Worm (Caenorhabditis elegans) whole organism, L4 larva: ENCODE results near the gene Y32H12A.6.
A peak's percentile ranks its signal among the peaks of the same experiment; 100 is the strongest.

Experiments used
- T20F7.1 ChIP-seq: fragments of 200-800 bp; sonication (Bioruptor generic); optimal IDR thresholded peaks from 2 replicates; lab custom pipeline; 2018; ENCODE audit warnings: mild to moderate bottlenecking, missing genetic modification characterization, missing compliant biosample characterization
- Y105C5A.15 ChIP-seq: fragments of 200-800 bp; sonication (Bioruptor generic); IDR thresholded peaks from 2 replicates; pipeline ENCODE4 v1.3.6; 2022; ENCODE audit warnings: missing genetic modification characterization, missing compliant biosample characterization
- Y5F2A.4 ChIP-seq: fragments of 200-800 bp; sonication (Bioruptor generic); optimal IDR thresholded peaks from 2 replicates; lab custom pipeline; 2018; ENCODE audit warnings: mild to moderate bottlenecking, missing genetic modification characterization, missing compliant biosample characterization
- Y75B8A.6 ChIP-seq: fragments of 200-800 bp; sonication (Bioruptor generic); IDR thresholded peaks from 2 replicates; pipeline ENCODE4 v1.3.6; 2022; ENCODE audit warnings: missing genetic modification reagents, missing genetic modification characterization, missing compliant biosample characterization
- aha-1 ChIP-seq: fragments of 150-350 bp; peaks from one replicate; lab custom pipeline; 2014; ENCODE audit warnings: missing biosample characterization, missing genetic modification characterization
- aly-2 ChIP-seq: sonication (generic microtip); optimal IDR thresholded peaks from 2 replicates; lab custom pipeline; 2018; ENCODE audit warnings: missing biosample characterization, missing genetic modification characterization
- ceh-20 ChIP-seq: fragments of 200-800 bp; sonication (Bioruptor generic); IDR thresholded peaks from 2 replicates; pipeline ENCODE4 v1.3.6; 2022; ENCODE audit warnings: missing genetic modification reagents, missing genetic modification characterization, missing compliant biosample characterization
- ceh-32 ChIP-seq: sonication (generic microtip); optimal IDR thresholded peaks from 2 replicates; lab custom pipeline; 2016; ENCODE audit warnings: mild to moderate bottlenecking, missing genetic modification characterization, missing compliant biosample characterization; ENCODE audit not compliant: poor library complexity
- cey-2 ChIP-seq: sonication (generic microtip); optimal IDR thresholded peaks from 3 replicates; lab custom pipeline; 2017; ENCODE audit warnings: missing genetic modification characterization, mild to moderate bottlenecking, missing compliant biosample characterization, antibody characterized with exemption, borderline replicate concordance; ENCODE audit not compliant: insufficient read depth
- daf-16 ChIP-seq, 3 experiments: sonication (generic microtip); optimal IDR thresholded peaks; 2 replicates each; lab custom pipeline; 2016 to 2017; ENCODE audit warnings: missing genetic modification characterization in 3 of 3, missing genetic modification reagents in 3 of 3, mild to moderate bottlenecking in 2 of 3, missing compliant biosample characterization in 2 of 3, missing biosample characterization in 1 of 3, moderate library complexity in 1 of 3
- daf-8 ChIP-seq: fragments of 200-800 bp; sonication (Bioruptor generic); IDR thresholded peaks from 2 replicates; pipeline ENCODE4 v1.3.6; 2022; ENCODE audit warnings: missing genetic modification characterization, missing compliant biosample characterization
- dmd-6 ChIP-seq: fragments of 200-800 bp; sonication (Bioruptor generic); IDR thresholded peaks from 2 replicates; pipeline ENCODE4 v1.3.6; 2022; ENCODE audit warnings: missing genetic modification reagents, missing genetic modification characterization, missing compliant biosample characterization
- dmd-8 ChIP-seq: fragments of 200-800 bp; sonication (Bioruptor generic); IDR thresholded peaks from 2 replicates; pipeline ENCODE4 v1.3.6; 2022; ENCODE audit warnings: missing genetic modification characterization, missing compliant biosample characterization
- dpl-1 ChIP-seq: fragments of 150-350 bp; optimal IDR thresholded peaks from 2 replicates; lab custom pipeline; 2014; ENCODE audit warnings: missing biosample characterization, missing genetic modification reagents, missing genetic modification characterization
- dve-1 ChIP-seq: sonication (generic microtip); optimal IDR thresholded peaks from 2 replicates; lab custom pipeline; 2017; ENCODE audit warnings: antibody characterized with exemption, mild to moderate bottlenecking, missing genetic modification characterization, missing compliant biosample characterization; ENCODE audit not compliant: insufficient read depth
- egl-43 ChIP-seq: fragments of 200-800 bp; sonication (Bioruptor generic); IDR thresholded peaks from 2 replicates; pipeline ENCODE4 v1.3.6; 2022; ENCODE audit warnings: missing genetic modification reagents, missing genetic modification characterization, missing compliant biosample characterization
- hlh-11 ChIP-seq: fragments of 200-800 bp; sonication (Bioruptor generic); optimal IDR thresholded peaks from 2 replicates; lab custom pipeline; 2018; ENCODE audit warnings: mild to moderate bottlenecking, missing genetic modification characterization, missing compliant biosample characterization
- hlh-30 ChIP-seq: sonication (generic microtip); optimal IDR thresholded peaks from 2 replicates; lab custom pipeline; 2017; ENCODE audit warnings: antibody characterized with exemption, mild to moderate bottlenecking, missing genetic modification characterization, missing compliant biosample characterization; ENCODE audit not compliant: insufficient read depth
- lin-29 ChIP-seq: fragments of 200-800 bp; sonication (Bioruptor generic); IDR thresholded peaks from 2 replicates; pipeline ENCODE4 v1.3.6; 2022; ENCODE audit warnings: missing genetic modification reagents, missing genetic modification characterization, missing compliant biosample characterization
- lsy-2 ChIP-seq, 2 experiments: fragments of 150-350 bp in 1 of 2; sonication (generic microtip) in 1 of 2; optimal IDR thresholded peaks; 2 replicates each; lab custom pipeline; 2014 to 2017; ENCODE audit warnings: missing biosample characterization in 2 of 2, missing genetic modification characterization in 2 of 2
- madf-9 ChIP-seq: fragments of 200-800 bp; sonication (Bioruptor generic); conservative IDR thresholded peaks from 2 replicates; pipeline ENCODE4 v1.3.6; 2022; ENCODE audit warnings: missing genetic modification reagents, missing genetic modification characterization, missing compliant biosample characterization
- mep-1 ChIP-seq: fragments of 150-350 bp; sonication (generic microtip); optimal IDR thresholded peaks from 3 replicates; lab custom pipeline; 2014; ENCODE audit warnings: missing biosample characterization, missing genetic modification characterization
- mes-2 ChIP-seq: sonication (generic microtip); optimal IDR thresholded peaks from 2 replicates; lab custom pipeline; 2016; ENCODE audit warnings: missing genotype, mild to moderate bottlenecking, missing genetic modification characterization, missing compliant biosample characterization; ENCODE audit not compliant: poor library complexity, severe bottlenecking
- nhr-10 ChIP-seq: fragments of 150-350 bp; optimal IDR thresholded peaks from 2 replicates; lab custom pipeline; 2014; ENCODE audit warnings: missing biosample characterization, missing genetic modification characterization
- nhr-237 ChIP-seq: sonication (generic microtip); optimal IDR thresholded peaks from 2 replicates; lab custom pipeline; 2017; ENCODE audit warnings: missing biosample characterization, missing genetic modification characterization
- nhr-28 ChIP-seq: fragments of 150-350 bp; optimal IDR thresholded peaks from 2 replicates; lab custom pipeline; 2014; ENCODE audit warnings: missing biosample characterization, missing genetic modification characterization
- nhr-42 ChIP-seq: fragments of 200-800 bp; sonication (Bioruptor generic); IDR thresholded peaks from 2 replicates; pipeline ENCODE4 v1.3.6; 2022; ENCODE audit warnings: missing genetic modification characterization, missing compliant biosample characterization
- nhr-6 ChIP-seq: fragments of 150-350 bp; optimal IDR thresholded peaks from 2 replicates; lab custom pipeline; 2014; ENCODE audit warnings: missing biosample characterization, missing genetic modification characterization
- nhr-76 ChIP-seq: fragments of 150-350 bp; optimal IDR thresholded peaks from 2 replicates; lab custom pipeline; 2014; ENCODE audit warnings: missing biosample characterization, missing genetic modification characterization
- pha-4 ChIP-seq, 2 experiments: fragments of 150-350 bp in 1 of 2; fragments of 200-800 bp in 1 of 2; sonication (Bioruptor generic) in 1 of 2; IDR thresholded peaks in 1 of 2; optimal IDR thresholded peaks in 1 of 2; 2 replicates each; pipeline versions ENCODE4 v1.3.6 to Lab custom; 2014 to 2022; ENCODE audit warnings: missing genetic modification characterization in 2 of 2, missing genetic modification reagents in 2 of 2, missing biosample characterization in 1 of 2, missing compliant biosample characterization in 1 of 2
- sdz-12 ChIP-seq: fragments of 200-800 bp; sonication (Bioruptor generic); optimal IDR thresholded peaks from 2 replicates; lab custom pipeline; 2018; ENCODE audit warnings: mild to moderate bottlenecking, missing genetic modification characterization, missing compliant biosample characterization
- set-16 ChIP-seq: fragments of 200-800 bp; sonication (Bioruptor generic); IDR thresholded peaks from 2 replicates; pipeline ENCODE4 v1.3.6; 2022; ENCODE audit warnings: missing genetic modification reagents, missing genetic modification characterization, missing compliant biosample characterization
- skn-1 ChIP-seq: fragments of 150-350 bp; optimal IDR thresholded peaks from 2 replicates; lab custom pipeline; 2014; ENCODE audit warnings: missing biosample characterization, missing genetic modification characterization
- snpc-4 ChIP-seq: fragments of 150-350 bp; optimal IDR thresholded peaks from 2 replicates; lab custom pipeline; 2014; ENCODE audit warnings: missing biosample characterization, missing genetic modification characterization
- unc-62 ChIP-seq, 3 experiments: fragments of 150-350 bp in 1 of 3; sonication (generic microtip); optimal IDR thresholded peaks in 2 of 3; peaks in 1 of 3; 1 replicate in 1 of 3; 2 replicates in 2 of 3; lab custom pipeline; 2014 to 2017; ENCODE audit warnings: missing biosample characterization in 3 of 3, missing genetic modification characterization in 3 of 3, missing genetic modification reagents in 3 of 3, missing genotype in 1 of 3

Y32H12A.6 gene

ce11 chrIII:5382073-5382472, at the start of gene Y32H12A.6:
Gene Y32H12A.6 (minus strand): TSS chrIII:5382173.
- TF ChIP-seq nhr-6 (tag; lab: Kevin White, UChicago) (no peak), skn-1 (tag; lab: Kevin White, UChicago) (no peak)

ce11 chrIII:5427096-5427495, 45.1 kb upstream of the Y32H12A.6 start:
- TF ChIP-seq T20F7.1 (GFP tag; lab: Kevin White, UChicago) (peak; percentile 13), dmd-6 (GFP tag; lab: Robert Waterston, UW) (peak; percentile 68), nhr-237 (tag; lab: Kevin White, UChicago) (no peak), set-16 (GFP tag; lab: Robert Waterston, UW) (no peak)

ce11 chrIII:5424363-5424762, 42.4 kb upstream of the Y32H12A.6 start:
- TF ChIP-seq mes-2 (tag; lab: Kevin White, UChicago) (no peak), mep-1 (tag; lab: Kevin White, UChicago) (peak; percentile 13), nhr-10 (no peak), Y105C5A.15 (GFP tag; lab: Robert Waterston, UW) (no peak), hlh-11 (tag; lab: Kevin White, UChicago) (peak; percentile 45), daf-16 (GFP tag; optimal IDR thresholded peaks at IDR 0.05; lab: Kevin White, UChicago) (no peak), daf-16 (tag; optimal IDR thresholded peaks at IDR 0.05; lab: Kevin White, UChicago) (no peak), Y75B8A.6 (GFP tag; lab: Robert Waterston, UW) (no peak), hlh-30 (tag; lab: Kevin White, UChicago) (peak; percentile 63), lin-29 (GFP tag; lab: Robert Waterston, UW) (no peak), egl-43 (no peak), lsy-2 (tag; optimal IDR thresholded peaks at IDR 0.05; lab: Kevin White, UChicago) (no peak), nhr-42 (GFP tag; lab: Robert Waterston, UW) (no peak), T20F7.1 (GFP tag; lab: Kevin White, UChicago) (no peak), pha-4 (GFP tag; IDR thresholded peaks at IDR 0.05; lab: Robert Waterston, UW) (no peak), pha-4 (tag; optimal IDR thresholded peaks at IDR 0.05; lab: Kevin White, UChicago) (peak; percentile 78), nhr-237 (tag; lab: Kevin White, UChicago) (no peak), sdz-12 (no peak), dve-1 (tag; lab: Kevin White, UChicago) (peak; percentile 9), nhr-76 (tag; lab: Kevin White, UChicago) (no peak), unc-62 (GFP tag; optimal IDR thresholded peaks at IDR 0.05 in 1 of 2; lab: Kevin White, UChicago) (peak in 1 of 2 experiments; percentile 54), unc-62 (tag; optimal IDR thresholded peaks at IDR 0.05; lab: Kevin White, UChicago) (no peak), snpc-4 (tag; lab: Kevin White, UChicago) (no peak), cey-2 (tag; lab: Kevin White, UChicago) (no peak), daf-8 (no peak), aly-2 (no peak), Y5F2A.4 (GFP tag; lab: Kevin White, UChicago) (no peak)

- TF ChIP-seq ceh-20 (GFP tag; lab: Robert Waterston, UW) (no peak), dmd-8 (GFP tag; lab: Robert Waterston, UW) (0 out of 2 replicates have a peak, but pooled peaks have one; percentile 38), nhr-42 (GFP tag; lab: Robert Waterston, UW) (0 out of 2 replicates have a peak, but pooled peaks have one; percentile 23), hlh-11 (tag; lab: Kevin White, UChicago) (peak; percentile 31), aly-2 (no peak), mep-1 (tag; lab: Kevin White, UChicago) (no peak), aha-1 (tag; lab: Kevin White, UChicago) (peak; percentile 12), ceh-32 (tag; lab: Kevin White, UChicago) (no peak), nhr-10 (no peak), hlh-30 (tag; lab: Kevin White, UChicago) (peak; percentile 36), dpl-1 (GFP tag; lab: Kevin White, UChicago) (no peak), nhr-28 (tag; lab: Kevin White, UChicago) (peak; percentile 1), madf-9 (no peak)
These were observed 41.7 kb upstream of the Y32H12A.6 start, which contains the start of gene dnj-24 for ce11 chrIII:5423665-5424133. Gene dnj-24 (minus strand): TSS chrIII:5424083.
